Worm (Caenorhabditis elegans) whole organism, L2 larva: Measurements from ENCODE around the gene clec-173.

Experiments
- aly-2 ChIP-seq: fragments of 150-350 bp; optimal IDR thresholded peaks from 2 replicates; lab custom pipeline; 2014; ENCODE audit warnings: missing biosample characterization, missing genetic modification characterization
- ama-1 ChIP-seq: fragments of 150-350 bp; optimal IDR thresholded peaks from 2 replicates; lab custom pipeline; 2018; ENCODE audit warnings: inconsistent platforms
- dmd-4 ChIP-seq: sonication (generic microtip); optimal IDR thresholded peaks from 2 replicates; lab custom pipeline; 2017; ENCODE audit warnings: missing biosample characterization, missing genetic modification characterization
- elt-1 ChIP-seq: fragments of 150-350 bp; optimal IDR thresholded peaks from 2 replicates; lab custom pipeline; 2014; ENCODE audit warnings: missing biosample characterization, missing genetic modification characterization
- fos-1 ChIP-seq: fragments of 150-350 bp; optimal IDR thresholded peaks from 2 replicates; lab custom pipeline; 2014; ENCODE audit warnings: missing biosample characterization, missing genetic modification characterization
- lin-39 ChIP-seq: fragments of 150-350 bp; optimal IDR thresholded peaks from 2 replicates; lab custom pipeline; 2014; ENCODE audit warnings: missing biosample characterization, missing genetic modification reagents, missing genetic modification characterization
- nhr-11 ChIP-seq: fragments of 150-350 bp; optimal IDR thresholded peaks from 2 replicates; lab custom pipeline; 2014; ENCODE audit warnings: missing biosample characterization, missing genetic modification characterization
- zag-1 ChIP-seq: fragments of 150-350 bp; optimal IDR thresholded peaks from 2 replicates; lab custom pipeline; 2014; ENCODE audit warnings: missing biosample characterization, missing genetic modification characterization

DNA sequence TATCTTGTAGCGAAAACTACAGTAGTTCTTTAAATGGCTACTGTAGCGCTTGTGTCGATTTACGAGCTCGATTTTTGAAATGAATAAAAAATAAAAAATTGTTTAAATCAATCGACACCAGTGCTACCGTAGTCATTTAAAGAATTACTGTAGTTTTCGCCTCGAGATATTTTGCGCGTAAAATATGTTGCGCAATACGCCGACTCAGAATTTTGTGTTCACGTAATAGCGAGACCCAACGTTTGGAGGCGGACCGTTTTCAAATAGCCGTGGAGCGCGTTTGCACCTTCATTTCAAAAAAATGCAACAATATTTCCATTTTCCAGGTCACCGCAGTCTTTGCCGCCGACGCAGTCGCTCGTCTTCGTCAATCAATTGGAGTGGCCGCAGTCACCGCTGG lies 7.3 kb downstream of the clec-173 start:
- TF ChIP-seq dmd-4 (tag; lab: Kevin White, UChicago) (no peak), nhr-11 (tag; lab: Kevin White, UChicago) (no peak), ama-1 (no peak), fos-1 (tag; lab: Kevin White, UChicago) (no peak), zag-1 (tag; lab: Kevin White, UChicago) (no peak), aly-2 (tag; lab: Kevin White, UChicago) (no peak), lin-39 (tag; lab: Kevin White, UChicago) (no peak), elt-1 (tag; lab: Kevin White, UChicago) (no peak)
